Worm (Caenorhabditis elegans) whole organism, midembryonic: ENCODE measurements around the gene Y66C5A.1.

Source experiments
- T22C8.4 ChIP-seq: fragments of 200-800 bp; sonication (Bioruptor generic); IDR thresholded peaks from 2 replicates; pipeline ENCODE4 v1.3.6; 2022; ENCODE audit warnings: missing genetic modification characterization, missing compliant biosample characterization
- cog-1 ChIP-seq: sonication (generic microtip); optimal IDR thresholded peaks from 2 replicates; lab custom pipeline; 2016; ENCODE audit warnings: missing genetic modification characterization, missing compliant biosample characterization
- flt-1 ChIP-seq: fragments of 200-800 bp; sonication (Bioruptor generic); IDR thresholded peaks from 2 replicates; pipeline ENCODE4 v1.3.6; 2022; ENCODE audit warnings: missing genetic modification characterization, missing compliant biosample characterization
- klf-2 ChIP-seq: fragments of 200-800 bp; sonication (Bioruptor generic); conservative IDR thresholded peaks from 2 replicates; pipeline ENCODE4 v1.3.6; 2022; ENCODE audit warnings: missing genetic modification reagents, missing genetic modification characterization, missing compliant biosample characterization
- med-1 ChIP-seq: sonication (generic microtip); optimal IDR thresholded peaks from 2 replicates; lab custom pipeline; 2017; ENCODE audit warnings: missing genetic modification characterization, mild to moderate bottlenecking, missing compliant biosample characterization, antibody characterized with exemption, missing genetic modification reagents; ENCODE audit not compliant: insufficient read depth
- ref-1 ChIP-seq: fragments of 200-800 bp; sonication (Bioruptor generic); conservative IDR thresholded peaks from 2 replicates; pipeline ENCODE4 v1.3.6; 2022; ENCODE audit warnings: missing genetic modification reagents, missing genetic modification characterization, missing compliant biosample characterization
- tab-1 ChIP-seq: fragments of 200-800 bp; sonication (Bioruptor generic); IDR thresholded peaks from 2 replicates; pipeline ENCODE4 v1.3.6; 2022; ENCODE audit warnings: missing genetic modification characterization, missing compliant biosample characterization
- ztf-23 ChIP-seq: fragments of 200-800 bp; sonication (Bioruptor generic); IDR thresholded peaks from 2 replicates; pipeline ENCODE4 v1.3.6; 2022; ENCODE audit warnings: missing genetic modification reagents, missing genetic modification characterization, missing compliant biosample characterization
- ztf-29 ChIP-seq: fragments of 200-800 bp; sonication (Bioruptor generic); IDR thresholded peaks from 2 replicates; pipeline ENCODE4 v1.3.6; 2022; ENCODE audit warnings: missing genetic modification reagents, missing genetic modification characterization, missing compliant biosample characterization

Gene Y66C5A.1

DNA sequence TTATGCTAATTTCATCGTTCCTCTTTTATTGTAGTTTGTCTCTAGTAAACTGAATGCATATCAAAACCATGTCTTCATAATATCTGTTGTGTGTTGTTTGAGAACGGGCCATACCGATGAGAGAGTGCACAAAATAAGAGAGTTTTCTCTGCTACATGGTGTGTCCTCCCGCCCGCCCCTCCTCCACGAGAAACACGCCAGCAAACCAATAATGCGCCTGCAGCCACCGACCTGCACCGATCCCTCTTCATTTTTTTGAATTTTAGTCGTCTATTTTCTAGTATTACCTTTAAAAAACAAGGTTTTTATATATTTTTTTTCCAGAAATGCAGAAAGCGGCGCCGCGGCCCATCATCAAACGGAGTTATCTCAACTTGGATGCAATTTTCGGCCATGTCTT lies 24.9 kb upstream of the Y66C5A.1 start, which contains the start of gene gfi-3:
Gene gfi-3, plus strand, starts transcription at position 325 of the 400 bp plus-strand sequence.
- TF ChIP-seq med-1 (GFP tag; lab: Kevin White, UChicago) (peak; percentile 40), T22C8.4 (GFP tag; lab: Robert Waterston, UW) (peak; percentile 13; the same call in 1 of the 2 replicates), tab-1 (GFP tag; lab: Robert Waterston, UW) (no peak), ztf-23 (GFP tag; lab: Robert Waterston, UW) (peak; percentile 81), flt-1 (GFP tag; lab: Robert Waterston, UW) (no peak; the same call in 1 of the 2 replicates)

DNA sequence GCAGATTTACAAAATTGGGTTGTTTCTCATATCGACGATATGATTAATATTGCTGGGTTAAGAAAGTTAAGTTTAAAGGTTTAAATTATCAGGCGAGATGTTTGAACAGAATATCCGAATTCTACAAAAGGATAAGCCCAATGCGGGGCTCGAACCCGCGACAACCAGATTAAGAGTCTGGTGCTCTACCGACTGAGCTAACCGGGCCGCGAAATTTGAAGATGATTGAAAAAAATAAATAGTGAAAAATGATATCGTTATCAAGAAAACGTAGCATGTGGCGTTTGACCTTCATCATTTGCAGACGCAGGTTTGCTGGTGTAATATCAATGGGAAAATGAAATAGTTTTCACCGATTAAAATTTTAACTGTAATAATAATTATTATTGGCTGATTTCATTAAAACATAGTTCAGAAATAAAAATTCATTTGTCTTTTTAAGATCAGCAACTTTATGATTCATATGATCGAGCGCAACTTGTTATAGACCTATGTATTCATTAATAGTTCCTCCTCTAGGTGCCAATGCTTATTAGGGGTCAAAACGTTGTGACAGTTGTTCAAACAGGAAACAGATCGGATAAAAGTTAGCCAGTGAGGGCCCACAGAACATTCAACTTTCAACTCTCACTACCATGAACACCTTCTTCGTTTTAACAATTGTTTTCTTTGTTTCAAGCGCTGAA lies 23.6 kb upstream of the Y66C5A.1 start, which contains the start of gene M163.11:
Gene M163.11, plus strand, starts transcription at position 636 of the 686 bp plus-strand sequence.
- no peak for TF ChIP-seq klf-2
- no peak for TF ChIP-seq ref-1 (GFP tag; lab: Robert Waterston, UW)
- TF ChIP-seq ztf-23 (GFP tag; lab: Robert Waterston, UW), result 0 out of 2 replicates have a peak, but pooled peaks have one; percentile 46
- TF ChIP-seq tab-1 (GFP tag; lab: Robert Waterston, UW), result no peak

DNA sequence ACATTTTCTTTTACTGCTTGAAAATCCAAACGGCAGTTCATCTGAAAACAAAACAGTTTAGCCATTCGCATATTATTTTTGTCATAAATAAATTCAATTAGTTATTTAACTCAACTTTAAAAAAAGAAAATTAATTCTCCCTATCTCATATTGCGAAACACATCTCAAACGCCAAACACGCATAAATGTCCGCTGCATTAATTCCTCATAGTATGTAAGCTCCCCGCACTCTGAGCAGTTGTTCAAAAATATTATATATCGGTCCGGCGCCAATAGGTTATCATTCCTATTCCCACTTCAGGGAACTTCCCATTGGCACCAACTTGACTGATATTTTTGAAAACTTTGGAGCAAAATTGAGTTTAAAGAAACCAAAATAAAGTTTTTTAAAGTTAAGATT lies 22.9 kb upstream of the Y66C5A.1 start:
- TF ChIP-seq flt-1 (GFP tag; lab: Robert Waterston, UW) (no peak), ztf-23 (GFP tag; lab: Robert Waterston, UW) (no peak), ztf-29 (GFP tag; lab: Robert Waterston, UW) (no peak), T22C8.4 (GFP tag; lab: Robert Waterston, UW) (no peak), med-1 (GFP tag; lab: Kevin White, UChicago) (no peak), tab-1 (GFP tag; lab: Robert Waterston, UW) (no peak), ref-1 (GFP tag; lab: Robert Waterston, UW) (no peak), cog-1 (tag; lab: Kevin White, UChicago) (no peak), klf-2 (no peak)

DNA sequence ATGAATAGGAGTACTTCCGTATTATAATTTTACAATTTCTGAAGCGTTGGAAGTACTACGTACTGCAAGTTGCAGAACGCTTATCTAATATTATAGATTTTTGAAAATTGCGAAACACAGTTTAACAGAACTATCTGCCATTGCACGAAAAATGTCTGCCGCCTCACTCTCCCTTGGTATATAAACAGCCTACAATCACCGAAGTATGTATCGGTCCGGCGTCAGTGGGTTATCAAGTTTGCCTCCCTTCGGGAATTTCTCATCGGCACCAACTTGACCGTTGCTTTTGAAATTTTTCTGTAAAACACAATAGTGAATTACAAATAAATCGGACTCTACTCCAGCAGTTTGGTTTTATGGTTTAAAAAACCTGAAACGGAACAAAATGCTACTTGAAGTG lies 22.0 kb upstream of the Y66C5A.1 start:
- TF ChIP-seq klf-2, result no peak
- TF ChIP-seq tab-1 (GFP tag; lab: Robert Waterston, UW), result no peak
- no peak for TF ChIP-seq ztf-29 (GFP tag; lab: Robert Waterston, UW)
- no peak for TF ChIP-seq flt-1 (GFP tag; lab: Robert Waterston, UW)

DNA sequence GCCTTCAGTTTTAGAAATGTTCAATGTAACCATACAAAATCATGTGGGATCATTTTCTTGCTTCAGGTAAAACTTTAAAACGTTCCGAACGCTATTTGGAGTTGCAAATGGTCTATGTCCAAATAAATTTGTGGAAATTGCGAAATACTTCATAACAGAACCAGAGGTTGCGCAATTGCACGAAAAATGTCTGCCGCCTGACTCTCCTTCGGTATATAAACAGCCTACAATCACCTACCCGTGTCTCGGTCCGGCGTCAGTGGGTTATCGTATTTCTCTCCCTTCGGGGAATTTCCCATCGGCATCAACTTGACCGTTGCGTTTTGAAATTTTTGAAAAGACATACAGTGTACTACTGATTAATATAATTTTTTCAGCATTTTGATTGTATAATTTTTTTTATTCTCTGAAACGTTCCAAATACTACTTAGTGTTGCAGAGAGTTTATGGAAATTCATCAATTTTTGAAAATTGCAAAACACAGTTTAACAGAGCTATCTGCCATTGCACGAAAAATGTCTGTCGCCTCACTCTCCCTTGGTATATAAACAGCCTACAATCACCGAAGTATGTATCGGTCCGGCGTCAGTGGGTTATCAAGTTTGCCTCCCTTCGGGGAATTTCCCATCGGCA lies 21.4 kb upstream of the Y66C5A.1 start:
- no peak for TF ChIP-seq tab-1 (GFP tag; lab: Robert Waterston, UW)

DNA sequence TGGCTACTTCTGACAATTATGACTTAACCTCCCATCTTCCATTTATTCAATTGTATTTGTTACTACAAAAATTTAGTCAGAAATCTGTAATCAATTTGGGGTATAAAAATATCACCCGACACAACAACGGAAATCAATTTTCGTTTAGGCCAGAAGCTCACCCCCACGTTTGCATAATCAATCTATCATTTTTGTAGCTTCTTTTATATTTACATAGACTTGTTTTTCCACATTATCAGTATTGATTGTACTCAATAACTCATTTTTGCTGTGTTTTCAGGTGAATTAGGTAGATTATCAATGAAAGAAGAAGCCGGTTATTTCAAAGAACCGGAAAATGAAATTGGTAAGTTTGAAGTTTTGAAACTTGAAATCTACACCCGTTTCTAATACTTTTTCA lies 18.4 kb upstream of the Y66C5A.1 start, which contains the start of gene M163.5:
Gene M163.5, plus strand, starts transcription at position 301 of the 400 bp plus-strand sequence.
- TF ChIP-seq ztf-23 (GFP tag; lab: Robert Waterston, UW) (no peak), med-1 (GFP tag; lab: Kevin White, UChicago) (no peak)

DNA sequence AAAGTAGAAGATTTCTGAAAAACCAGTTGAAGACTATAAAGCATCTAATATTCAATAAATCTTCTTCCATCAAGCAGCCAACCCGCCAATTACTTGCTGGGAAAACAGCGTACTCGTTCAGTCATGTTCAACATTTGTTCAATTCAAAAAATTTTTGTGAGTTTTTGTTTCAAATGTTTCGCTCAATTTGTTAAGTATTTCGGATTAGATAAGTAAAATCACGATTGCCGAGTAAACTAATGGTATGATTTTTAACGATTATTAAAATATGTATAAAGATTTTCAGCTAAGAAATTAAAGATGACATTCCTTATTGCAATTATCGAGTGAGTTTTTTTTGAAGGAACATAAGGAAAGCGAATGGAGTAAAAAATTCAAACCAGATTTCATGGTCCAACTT lies 15.4 kb upstream of the Y66C5A.1 start, which contains the start of gene M163.10:
Gene M163.10, plus strand, starts transcription at position 301 of the 400 bp plus-strand sequence.
- TF ChIP-seq cog-1 (tag; lab: Kevin White, UChicago) (no peak), tab-1 (GFP tag; lab: Robert Waterston, UW) (no peak), ref-1 (GFP tag; lab: Robert Waterston, UW) (no peak), T22C8.4 (GFP tag; lab: Robert Waterston, UW) (no peak), med-1 (GFP tag; lab: Kevin White, UChicago) (no peak)

DNA sequence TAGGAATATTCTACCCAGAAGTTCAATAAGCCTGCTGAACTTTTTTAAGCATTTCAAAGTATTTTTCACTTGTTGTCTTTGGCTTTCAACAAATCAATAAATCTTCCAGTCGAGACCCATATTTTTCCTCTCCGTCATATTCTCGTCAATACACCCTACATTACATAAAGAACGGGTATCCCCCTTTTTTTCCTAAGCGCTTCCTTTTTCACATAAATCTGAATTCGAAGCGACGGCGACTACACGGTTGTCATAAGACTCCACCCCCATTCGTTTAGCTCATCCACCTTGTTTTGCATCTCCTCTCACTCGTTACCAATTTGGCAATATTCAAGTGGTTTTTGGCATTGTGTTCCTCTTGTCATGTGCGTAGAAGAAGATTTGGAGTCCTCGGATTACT lies 14.0 kb upstream of the Y66C5A.1 start, which contains the start of gene M163.9:
Gene M163.9, plus strand, starts transcription at position 301 of the 400 bp plus-strand sequence.
- TF ChIP-seq flt-1 (GFP tag; lab: Robert Waterston, UW) (no peak), klf-2 (no peak), cog-1 (tag; lab: Kevin White, UChicago) (no peak), ztf-29 (GFP tag; lab: Robert Waterston, UW) (no peak), ztf-23 (GFP tag; lab: Robert Waterston, UW) (no peak), ref-1 (GFP tag; lab: Robert Waterston, UW) (no peak), med-1 (GFP tag; lab: Kevin White, UChicago) (no peak), tab-1 (GFP tag; lab: Robert Waterston, UW) (no peak), T22C8.4 (GFP tag; lab: Robert Waterston, UW) (no peak)

DNA sequence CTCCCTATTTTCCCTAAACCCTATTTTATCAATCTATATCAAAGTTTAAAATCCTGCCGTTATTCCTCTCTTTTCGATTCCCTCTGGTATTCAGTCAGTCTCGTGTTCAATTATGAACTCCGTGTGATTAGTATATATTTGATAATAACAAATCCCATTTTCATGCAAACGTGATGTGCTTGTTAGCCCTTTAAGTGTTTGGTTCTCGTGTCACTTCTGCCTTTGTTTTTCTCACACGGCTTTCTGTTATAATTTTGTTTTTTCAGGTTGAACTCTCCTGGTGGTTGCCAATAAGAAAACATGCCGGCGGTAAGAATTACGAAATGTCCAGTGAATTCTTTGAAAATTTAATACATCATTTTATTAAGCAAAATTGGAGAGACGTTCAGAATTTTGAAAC lies 11.2 kb upstream of the Y66C5A.1 start, which contains the start of gene M163.21:
Gene M163.21, plus strand, starts transcription at position 301 of the 400 bp plus-strand sequence.
- no peak for TF ChIP-seq ztf-29 (GFP tag; lab: Robert Waterston, UW)
- no peak for TF ChIP-seq T22C8.4 (GFP tag; lab: Robert Waterston, UW)
- no peak for TF ChIP-seq cog-1 (tag; lab: Kevin White, UChicago)
- TF ChIP-seq flt-1 (GFP tag; lab: Robert Waterston, UW), result no peak
- TF ChIP-seq med-1 (GFP tag; lab: Kevin White, UChicago), result no peak
- no peak for TF ChIP-seq klf-2
- no peak for TF ChIP-seq tab-1 (GFP tag; lab: Robert Waterston, UW)
- no peak for TF ChIP-seq ref-1 (GFP tag; lab: Robert Waterston, UW)
- no peak for TF ChIP-seq ztf-23 (GFP tag; lab: Robert Waterston, UW)

DNA sequence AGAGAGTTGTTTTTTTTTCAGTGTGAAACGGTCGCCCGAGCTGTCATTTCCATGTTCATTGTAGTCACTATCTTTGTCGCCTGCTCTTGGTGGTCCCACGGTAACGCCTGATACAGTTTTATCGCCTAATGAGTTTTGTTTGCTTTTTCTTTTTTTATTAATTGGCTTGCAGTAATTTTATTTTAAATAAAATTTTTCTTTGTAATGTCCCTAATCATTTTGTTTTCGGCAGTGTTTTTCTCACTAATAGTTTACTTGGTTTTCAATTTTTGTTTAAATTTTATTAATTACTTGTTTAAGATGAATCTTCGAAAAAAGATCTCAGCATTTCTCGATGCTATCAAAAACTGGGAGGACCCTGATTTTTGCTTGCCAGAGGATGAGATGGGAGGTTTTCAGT lies 10.3 kb upstream of the Y66C5A.1 start, which contains the start of gene M163.22:
Gene M163.22, plus strand, starts transcription at position 301 of the 400 bp plus-strand sequence.
- no peak for TF ChIP-seq cog-1 (tag; lab: Kevin White, UChicago)
- TF ChIP-seq flt-1 (GFP tag; lab: Robert Waterston, UW), result no peak
- no peak for TF ChIP-seq klf-2
- TF ChIP-seq tab-1 (GFP tag; lab: Robert Waterston, UW), result no peak
- no peak for TF ChIP-seq T22C8.4 (GFP tag; lab: Robert Waterston, UW)
- no peak for TF ChIP-seq ztf-23 (GFP tag; lab: Robert Waterston, UW)
- no peak for TF ChIP-seq med-1 (GFP tag; lab: Kevin White, UChicago)
- TF ChIP-seq ref-1 (GFP tag; lab: Robert Waterston, UW), result no peak
- no peak for TF ChIP-seq ztf-29 (GFP tag; lab: Robert Waterston, UW)
